Worm (Caenorhabditis elegans) whole organism, young adult: ENCODE data around the gene srd-49.
A peak's percentile ranks its signal among the peaks of the same experiment; 100 is the strongest.

ENCODE experiments used
- B0261.1 ChIP-seq: sonication (generic microtip); optimal IDR thresholded peaks from 2 replicates; lab custom pipeline; 2016; ENCODE audit warnings: mild to moderate bottlenecking, missing genetic modification characterization, moderate library complexity, missing compliant biosample characterization
- B0336.3 ChIP-seq: fragments of 200-800 bp; sonication (Bioruptor generic); IDR thresholded peaks from 2 replicates; pipeline ENCODE4 v1.3.6; 2022; ENCODE audit warnings: missing genetic modification characterization, missing compliant biosample characterization
- C17E4.6 ChIP-seq: fragments of 200-800 bp; sonication (Bioruptor generic); IDR thresholded peaks from 2 replicates; pipeline ENCODE4 v1.3.6; 2022; ENCODE audit warnings: missing genetic modification reagents, missing genetic modification characterization, missing compliant biosample characterization
- F49E8.2 ChIP-seq: sonication (generic microtip); optimal IDR thresholded peaks from 3 replicates; lab custom pipeline; 2017; ENCODE audit warnings: missing genetic modification characterization, mild to moderate bottlenecking, missing compliant biosample characterization, antibody characterized with exemption, moderate library complexity; ENCODE audit not compliant: insufficient read depth
- F57A8.1 ChIP-seq: fragments of 200-800 bp; sonication (Bioruptor generic); optimal IDR thresholded peaks from 2 replicates; lab custom pipeline; 2018; ENCODE audit warnings: mild to moderate bottlenecking, missing genetic modification characterization, moderate library complexity, missing compliant biosample characterization
- K11D2.4 ChIP-seq: fragments of 200-800 bp; sonication (Bioruptor generic); IDR thresholded peaks from 2 replicates; pipeline ENCODE4 v1.3.6; 2022; ENCODE audit warnings: missing genetic modification reagents, missing genetic modification characterization, missing compliant biosample characterization
- Y53G8AR.9 ChIP-seq: fragments of 200-800 bp; sonication (Bioruptor generic); conservative IDR thresholded peaks from 2 replicates; pipeline ENCODE4 v1.3.6; 2022; ENCODE audit warnings: missing genetic modification reagents, missing genetic modification characterization, missing compliant biosample characterization
- akir-1 ChIP-seq: fragments of 200-800 bp; sonication (Bioruptor generic); optimal IDR thresholded peaks from 2 replicates; lab custom pipeline; 2018; ENCODE audit warnings: mild to moderate bottlenecking, missing genetic modification characterization, moderate library complexity, missing compliant biosample characterization
- aptf-2 ChIP-seq: fragments of 200-800 bp; sonication (Bioruptor generic); conservative IDR thresholded peaks from 2 replicates; pipeline ENCODE4 v1.3.6; 2022; ENCODE audit warnings: missing genetic modification reagents, missing genetic modification characterization, missing compliant biosample characterization
- bed-1 ChIP-seq: fragments of 200-800 bp; sonication (Bioruptor generic); IDR thresholded peaks from 2 replicates; pipeline ENCODE4 v1.3.6; 2022; ENCODE audit warnings: missing genetic modification reagents, missing genetic modification characterization, missing compliant biosample characterization
- ccch-3 ChIP-seq: fragments of 200-800 bp; sonication (Bioruptor generic); optimal IDR thresholded peaks from 2 replicates; lab custom pipeline; 2018; ENCODE audit warnings: mild to moderate bottlenecking, missing genetic modification characterization, missing compliant biosample characterization
- cebp-1 ChIP-seq, 2 experiments: fragments of 200-800 bp in 1 of 2; sonication (Bioruptor generic) in 1 of 2; sonication (generic microtip) in 1 of 2; IDR thresholded peaks in 1 of 2; optimal IDR thresholded peaks in 1 of 2; 2 replicates each; pipeline versions ENCODE4 v1.3.6 to Lab custom; 2017 to 2022; ENCODE audit warnings: missing compliant biosample characterization in 2 of 2, missing genetic modification characterization in 2 of 2, mild to moderate bottlenecking in 1 of 2, missing genetic modification reagents in 1 of 2, moderate library complexity in 1 of 2
- ceh-100 ChIP-seq: fragments of 200-800 bp; sonication (Bioruptor generic); IDR thresholded peaks from 2 replicates; pipeline ENCODE4 v1.3.6; 2022; ENCODE audit warnings: missing genetic modification reagents, missing genetic modification characterization, missing compliant biosample characterization
- ceh-40 ChIP-seq: fragments of 200-800 bp; sonication (Bioruptor generic); IDR thresholded peaks from 2 replicates; pipeline ENCODE4 v1.3.6; 2022; ENCODE audit warnings: missing genetic modification characterization, missing compliant biosample characterization
- efl-1 ChIP-seq: fragments of 150-350 bp; optimal IDR thresholded peaks from 2 replicates; lab custom pipeline; 2014; ENCODE audit warnings: missing biosample characterization, missing genetic modification reagents, missing genetic modification characterization
- egl-18 ChIP-seq: fragments of 200-800 bp; sonication (Bioruptor generic); IDR thresholded peaks from 2 replicates; pipeline ENCODE4 v1.3.6; 2022; ENCODE audit warnings: missing genetic modification reagents, missing genetic modification characterization, missing compliant biosample characterization
- egl-44 ChIP-seq: fragments of 200-800 bp; sonication (Bioruptor generic); IDR thresholded peaks from 2 replicates; pipeline ENCODE4 v1.3.6; 2022; ENCODE audit warnings: missing genetic modification reagents, missing genetic modification characterization, missing compliant biosample characterization
- ekl-4 ChIP-seq: fragments of 200-800 bp; sonication (Bioruptor generic); IDR thresholded peaks from 2 replicates; pipeline ENCODE4 v1.3.6; 2022; ENCODE audit warnings: missing genetic modification reagents, missing genetic modification characterization, missing compliant biosample characterization
- him-1 ChIP-seq: sonication (generic microtip); optimal IDR thresholded peaks from 2 replicates; lab custom pipeline; 2016; ENCODE audit warnings: missing genotype, missing genetic modification reagents, missing genetic modification characterization, missing compliant biosample characterization
- hlh-12 ChIP-seq: sonication (generic microtip); optimal IDR thresholded peaks from 2 replicates; lab custom pipeline; 2016; ENCODE audit warnings: missing genetic modification characterization, missing compliant biosample characterization
- hmg-20 ChIP-seq: fragments of 200-800 bp; sonication (Bioruptor generic); IDR thresholded peaks from 2 replicates; pipeline ENCODE4 v1.3.6; 2022; ENCODE audit warnings: missing genetic modification reagents, missing genetic modification characterization, missing compliant biosample characterization
- hrde-1 ChIP-seq: sonication (generic microtip); optimal IDR thresholded peaks from 2 replicates; lab custom pipeline; 2016; ENCODE audit warnings: missing genetic modification characterization, mild to moderate bottlenecking, missing compliant biosample characterization, moderate library complexity, missing genotype, missing genetic modification reagents, borderline replicate concordance
- hsf-1 ChIP-seq: fragments of 200-800 bp; sonication (Bioruptor generic); IDR thresholded peaks from 2 replicates; pipeline ENCODE4 v1.3.6; 2022; ENCODE audit warnings: missing genetic modification reagents, missing genetic modification characterization, missing compliant biosample characterization
- lin-54 ChIP-seq: fragments of 200-800 bp; sonication (Bioruptor generic); optimal IDR thresholded peaks from 2 replicates; lab custom pipeline; 2018; ENCODE audit warnings: mild to moderate bottlenecking, missing genetic modification characterization, missing compliant biosample characterization
- lsl-1 ChIP-seq: fragments of 200-800 bp; sonication (Bioruptor generic); optimal IDR thresholded peaks from 2 replicates; lab custom pipeline; 2018; ENCODE audit warnings: mild to moderate bottlenecking, missing genetic modification characterization, moderate library complexity, missing compliant biosample characterization
- madf-8 ChIP-seq: fragments of 200-800 bp; sonication (Bioruptor generic); conservative IDR thresholded peaks from 2 replicates; pipeline ENCODE4 v1.3.6; 2022; ENCODE audit warnings: missing genetic modification reagents, missing genetic modification characterization, missing compliant biosample characterization
- mcd-1 ChIP-seq: fragments of 200-800 bp; sonication (Bioruptor generic); IDR thresholded peaks from 2 replicates; pipeline ENCODE4 v1.3.6; 2022; ENCODE audit warnings: missing genetic modification reagents, missing genetic modification characterization, missing compliant biosample characterization
- mxl-1 ChIP-seq: sonication (generic microtip); optimal IDR thresholded peaks from 2 replicates; lab custom pipeline; 2016; ENCODE audit warnings: missing genetic modification characterization, missing compliant biosample characterization
- nfyb-1 ChIP-seq: fragments of 200-800 bp; sonication (Bioruptor generic); IDR thresholded peaks from 2 replicates; pipeline ENCODE4 v1.3.6; 2022; ENCODE audit warnings: missing genetic modification reagents, missing genetic modification characterization, missing compliant biosample characterization
- rpc-1 ChIP-seq, 2 experiments: fragments of 150-350 bp in 1 of 2; sonication (generic microtip) in 1 of 2; optimal IDR thresholded peaks; 2 replicates each; lab custom pipeline; 2014 to 2018; ENCODE audit warnings: missing biosample characterization in 1 of 2, missing genetic modification characterization in 1 of 2, missing genetic modification reagents in 1 of 2, missing genotype in 1 of 2
- sea-2 ChIP-seq: fragments of 200-800 bp; sonication (Bioruptor generic); IDR thresholded peaks from 2 replicates; pipeline ENCODE4 v1.3.6; 2022; ENCODE audit warnings: missing genetic modification characterization, missing compliant biosample characterization
- snpc-1.1 ChIP-seq: sonication (generic microtip); optimal IDR thresholded peaks from 2 replicates; lab custom pipeline; 2017; ENCODE audit warnings: missing genetic modification characterization, mild to moderate bottlenecking, missing compliant biosample characterization, antibody characterized with exemption, moderate library complexity, missing genotype, missing genetic modification reagents; ENCODE audit not compliant: insufficient read depth
- snpc-3.4 ChIP-seq: sonication (generic microtip); optimal IDR thresholded peaks from 2 replicates; lab custom pipeline; 2017; ENCODE audit warnings: missing genetic modification characterization, mild to moderate bottlenecking, missing compliant biosample characterization, antibody characterized with exemption, moderate library complexity, missing genotype, missing genetic modification reagents
- snpc-4 ChIP-seq, 5 experiments: fragments of 150-350 bp in 1 of 5; sonication (generic microtip) in 4 of 5; optimal IDR thresholded peaks; 2 replicates each; lab custom pipeline; 2014 to 2018; ENCODE audit warnings: missing genetic modification characterization in 5 of 5, missing biosample characterization in 3 of 5, antibody characterized with exemption in 2 of 5, mild to moderate bottlenecking in 2 of 5, missing compliant biosample characterization in 2 of 5, missing genotype in 2 of 5, moderate library complexity in 2 of 5, missing genetic modification reagents in 1 of 5
- sptf-2 ChIP-seq: fragments of 200-800 bp; sonication (Bioruptor generic); optimal IDR thresholded peaks from 2 replicates; lab custom pipeline; 2018; ENCODE audit warnings: mild to moderate bottlenecking, missing genetic modification characterization, missing compliant biosample characterization
- tbp1 ChIP-seq: fragments of 200-800 bp; sonication (Bioruptor generic); optimal IDR thresholded peaks from 2 replicates; lab custom pipeline; 2018; ENCODE audit warnings: mild to moderate bottlenecking, missing genetic modification characterization, missing compliant biosample characterization
- xnd-1 ChIP-seq: sonication (generic microtip); optimal IDR thresholded peaks from 2 replicates; lab custom pipeline; 2016; ENCODE audit warnings: missing genotype, missing genetic modification reagents, missing genetic modification characterization, missing compliant biosample characterization
- zfh-2 ChIP-seq: fragments of 200-800 bp; sonication (Bioruptor generic); conservative IDR thresholded peaks from 2 replicates; pipeline ENCODE4 v1.3.6; 2022; ENCODE audit warnings: missing genetic modification reagents, missing genetic modification characterization, missing compliant biosample characterization

The srd-49 gene

ce11 chrV:10054872-10055271 is 39.6 kb upstream of the srd-49 start, which contains the start of gene yif-1:
Gene yif-1 (minus strand): TSS chrV:10054913.
- TF ChIP-seq ceh-100 (GFP tag; lab: Robert Waterston, UW), result no peak
- peak; percentile 85 for TF ChIP-seq madf-8 (GFP tag; lab: Robert Waterston, UW)
- peak; percentile 36 for TF ChIP-seq efl-1
- peak; percentile 48 for TF ChIP-seq xnd-1
- TF ChIP-seq K11D2.4, result no peak
- no peak for TF ChIP-seq mxl-1 (tag; lab: Kevin White, UChicago)
- peak; percentile 72 for TF ChIP-seq lsl-1 (GFP tag; lab: Kevin White, UChicago)

- no peak for TF ChIP-seq rpc-1 (optimal IDR thresholded peaks at IDR 0.05; lab: Kevin White, UChicago)
- TF ChIP-seq rpc-1 (tag; optimal IDR thresholded peaks at IDR 0.05; lab: Kevin White, UChicago), result no peak
- no peak for TF ChIP-seq nfyb-1 (GFP tag; lab: Robert Waterston, UW)
- no peak for TF ChIP-seq snpc-3.4 (tag; lab: Kevin White, UChicago)
- no peak for TF ChIP-seq snpc-1.1 (tag; lab: Kevin White, UChicago)
- TF ChIP-seq cebp-1 (GFP tag; IDR thresholded peaks at IDR 0.05; lab: Robert Waterston, UW), result no peak
- no peak for TF ChIP-seq cebp-1 (tag; optimal IDR thresholded peaks at IDR 0.05; lab: Kevin White, UChicago)
- no peak for TF ChIP-seq egl-18
- no peak for TF ChIP-seq mxl-1 (tag; lab: Kevin White, UChicago)
- no peak for TF ChIP-seq K11D2.4
- no peak for TF ChIP-seq ceh-100 (GFP tag; lab: Robert Waterston, UW)
- TF ChIP-seq mcd-1 (GFP tag; lab: Robert Waterston, UW), result no peak
Measured at ce11 chrV:10058748-10059147, 35.7 kb upstream of the srd-49 start.

- TF ChIP-seq ekl-4 (GFP tag; lab: Robert Waterston, UW) (no peak), sptf-2 (GFP tag; lab: Kevin White, UChicago) (no peak)
Measured at ce11 chrV:10060039-10060438, 34.4 kb upstream of the srd-49 start.

- TF ChIP-seq ccch-3 (GFP tag; lab: Kevin White, UChicago), result no peak
- no peak for TF ChIP-seq sptf-2 (GFP tag; lab: Kevin White, UChicago)
- TF ChIP-seq bed-1 (GFP tag; lab: Robert Waterston, UW), result no peak
- TF ChIP-seq egl-44, result no peak
- no peak for TF ChIP-seq lin-54 (GFP tag; lab: Kevin White, UChicago)
- no peak for TF ChIP-seq him-1 (tag; lab: Kevin White, UChicago)
- no peak for TF ChIP-seq B0336.3 (GFP tag; lab: Robert Waterston, UW)
- TF ChIP-seq ceh-40 (GFP tag; lab: Robert Waterston, UW), result no peak
- TF ChIP-seq F49E8.2 (tag; lab: Kevin White, UChicago), result no peak
Measured at ce11 chrV:10064221-10064620, 30.3 kb upstream of the srd-49 start, which contains the start of gene fipr-13. Gene fipr-13 (plus strand): TSS chrV:10064521.

- no peak for TF ChIP-seq hmg-20
- TF ChIP-seq tbp1 (GFP tag; lab: Kevin White, UChicago), result no peak
- TF ChIP-seq sea-2 (GFP tag; lab: Robert Waterston, UW), result no peak
- TF ChIP-seq efl-1, result no peak
- no peak for TF ChIP-seq lin-54 (GFP tag; lab: Kevin White, UChicago)
- no peak for TF ChIP-seq xnd-1
- no peak for TF ChIP-seq B0261.1
- no peak for TF ChIP-seq hlh-12 (tag; lab: Kevin White, UChicago)
- no peak for TF ChIP-seq hrde-1
- TF ChIP-seq aptf-2 (GFP tag; lab: Robert Waterston, UW), result no peak
- TF ChIP-seq akir-1, result no peak
- no peak for TF ChIP-seq snpc-4 (GFP tag; optimal IDR thresholded peaks at IDR 0.05; lab: Kevin White, UChicago)
- no peak for TF ChIP-seq snpc-4 (tag; optimal IDR thresholded peaks at IDR 0.05; lab: Kevin White, UChicago)
- no peak for TF ChIP-seq zfh-2
- no peak for TF ChIP-seq F57A8.1
- no peak for TF ChIP-seq hsf-1
- TF ChIP-seq C17E4.6, result no peak
- TF ChIP-seq Y53G8AR.9 (GFP tag; lab: Robert Waterston, UW), result no peak
Measured at ce11 chrV:10065679-10066078, 28.8 kb upstream of the srd-49 start.
